Worm (Caenorhabditis elegans): Measurements from ENCODE around the gene W04B5.5.

The W04B5.5 gene

ce11 chrIII:2401126-2402123, 16.6 kb downstream of the W04B5.5 start, which contains the start of the genes cic-1 and strm-1:
TSS of gene cic-1 (minus strand) at chrIII:2401221.
TSS of gene strm-1 (plus strand) at chrIII:2402070.
- TF ChIP-seq F13C5.2 (tag; optimal IDR thresholded peaks at IDR 0.05) (no peak), flt-1 (GFP tag; IDR thresholded peaks at IDR 0.05) (no peak), B0310.2 (tag; optimal IDR thresholded peaks at IDR 0.05) (no peak), tra-4 (tag; optimal IDR thresholded peaks at IDR 0.05) (no peak), hnd-1 (tag; optimal IDR thresholded peaks at IDR 0.05) (no peak), ets-7 (tag; optimal IDR thresholded peaks at IDR 0.05) (no peak), ceh-13 (GFP tag; optimal IDR thresholded peaks at IDR 0.05) (no peak), aly-1 (tag; optimal IDR thresholded peaks at IDR 0.05) (no peak), scrt-1 (GFP tag; IDR thresholded peaks at IDR 0.05) (no peak), hmg-4 (GFP tag; optimal IDR thresholded peaks at IDR 0.05) (no peak), ama-1 (optimal IDR thresholded peaks at IDR 0.05) (no peak), tbx-37 (GFP tag; conservative IDR thresholded peaks at IDR 0.05) (no peak), tbx-11 (GFP tag; IDR thresholded peaks at IDR 0.05) (no peak), ceh-36 (tag; optimal IDR thresholded peaks at IDR 0.05) (no peak), sea-1 (GFP tag; conservative IDR thresholded peaks at IDR 0.05) (no peak), hmbx-1 (tag; optimal IDR thresholded peaks at IDR 0.05) (no peak), pes-1 (GFP tag; IDR thresholded peaks at IDR 0.05) (no peak)

- no peak for TF ChIP-seq ceh-13 (GFP tag; optimal IDR thresholded peaks at IDR 0.05)
- no peak for TF ChIP-seq hmbx-1 (tag; optimal IDR thresholded peaks at IDR 0.05)
- TF ChIP-seq tbx-11 (GFP tag; IDR thresholded peaks at IDR 0.05): no peak
- TF ChIP-seq tra-4 (tag; optimal IDR thresholded peaks at IDR 0.05): no peak
- TF ChIP-seq ama-1 (optimal IDR thresholded peaks at IDR 0.05): no peak
- TF ChIP-seq ets-7 (tag; optimal IDR thresholded peaks at IDR 0.05): no peak
- TF ChIP-seq B0310.2 (tag; optimal IDR thresholded peaks at IDR 0.05): no peak
- TF ChIP-seq scrt-1 (GFP tag; IDR thresholded peaks at IDR 0.05): no peak
- no peak for TF ChIP-seq sea-1 (GFP tag; conservative IDR thresholded peaks at IDR 0.05)
Measured at ce11 chrIII:2393666-2394154, 24.3 kb downstream of the W04B5.5 start.

- TF ChIP-seq hmbx-1 (tag; optimal IDR thresholded peaks at IDR 0.05): no peak
- no peak for TF ChIP-seq hmg-4 (GFP tag; optimal IDR thresholded peaks at IDR 0.05)
- TF ChIP-seq tra-4 (tag; optimal IDR thresholded peaks at IDR 0.05): no peak
- TF ChIP-seq flt-1 (GFP tag; IDR thresholded peaks at IDR 0.05): no peak
- TF ChIP-seq scrt-1 (GFP tag; IDR thresholded peaks at IDR 0.05): no peak
- TF ChIP-seq aly-1 (tag; optimal IDR thresholded peaks at IDR 0.05): no peak
- no peak for TF ChIP-seq pes-1 (GFP tag; IDR thresholded peaks at IDR 0.05)
- TF ChIP-seq ceh-13 (GFP tag; optimal IDR thresholded peaks at IDR 0.05): no peak
- no peak for TF ChIP-seq tbx-37 (GFP tag; conservative IDR thresholded peaks at IDR 0.05)
- TF ChIP-seq ama-1 (optimal IDR thresholded peaks at IDR 0.05): no peak
- no peak for TF ChIP-seq F13C5.2 (tag; optimal IDR thresholded peaks at IDR 0.05)
- no peak for TF ChIP-seq ets-7 (tag; optimal IDR thresholded peaks at IDR 0.05)
- no peak for TF ChIP-seq ceh-36 (tag; optimal IDR thresholded peaks at IDR 0.05)
- no peak for TF ChIP-seq hnd-1 (tag; optimal IDR thresholded peaks at IDR 0.05)
- no peak for TF ChIP-seq tbx-11 (GFP tag; IDR thresholded peaks at IDR 0.05)
- TF ChIP-seq sea-1 (GFP tag; conservative IDR thresholded peaks at IDR 0.05): no peak
- no peak for TF ChIP-seq B0310.2 (tag; optimal IDR thresholded peaks at IDR 0.05)
Measured at ce11 chrIII:2391704-2392103, 26.3 kb downstream of the W04B5.5 start.

- no peak for TF ChIP-seq sea-1 (GFP tag; conservative IDR thresholded peaks at IDR 0.05)
Measured at ce11 chrIII:2386483-2386882, 31.5 kb downstream of the W04B5.5 start, which contains the start of gene H14E04.3. TSS of gene H14E04.3 (minus strand) at chrIII:2386583.

- TF ChIP-seq pes-1 (GFP tag; IDR thresholded peaks at IDR 0.05) (no peak), ceh-13 (GFP tag; optimal IDR thresholded peaks at IDR 0.05) (no peak)
Measured at ce11 chrIII:2384364-2384763, 33.6 kb downstream of the W04B5.5 start.

- TF ChIP-seq scrt-1 (GFP tag; IDR thresholded peaks at IDR 0.05) (no peak), flt-1 (GFP tag; IDR thresholded peaks at IDR 0.05) (no peak), ceh-13 (GFP tag; optimal IDR thresholded peaks at IDR 0.05) (no peak), tbx-37 (GFP tag; conservative IDR thresholded peaks at IDR 0.05) (no peak), hmbx-1 (tag; optimal IDR thresholded peaks at IDR 0.05) (no peak), tbx-11 (GFP tag; IDR thresholded peaks at IDR 0.05) (no peak), B0310.2 (tag; optimal IDR thresholded peaks at IDR 0.05) (no peak), sea-1 (GFP tag; conservative IDR thresholded peaks at IDR 0.05) (no peak), hmg-4 (GFP tag; optimal IDR thresholded peaks at IDR 0.05) (no peak), F13C5.2 (tag; optimal IDR thresholded peaks at IDR 0.05) (no peak), aly-1 (tag; optimal IDR thresholded peaks at IDR 0.05) (no peak), tra-4 (tag; optimal IDR thresholded peaks at IDR 0.05) (no peak), ama-1 (optimal IDR thresholded peaks at IDR 0.05) (no peak), hnd-1 (tag; optimal IDR thresholded peaks at IDR 0.05) (no peak), ceh-36 (tag; optimal IDR thresholded peaks at IDR 0.05) (no peak), pes-1 (GFP tag; IDR thresholded peaks at IDR 0.05) (no peak), ets-7 (tag; optimal IDR thresholded peaks at IDR 0.05) (no peak)
Measured at ce11 chrIII:2375918-2376317, 42.1 kb downstream of the W04B5.5 start, which contains the start of gene H14E04.2. TSS of gene H14E04.2 (plus strand) at chrIII:2376193.

ce11 chrIII:2371864-2372263, 46.1 kb downstream of the W04B5.5 start, which contains the start of gene H04J21.1:
TSS of gene H04J21.1 (minus strand) at chrIII:2371964.
- no peak for TF ChIP-seq hmg-4 (GFP tag; optimal IDR thresholded peaks at IDR 0.05)
- no peak for TF ChIP-seq scrt-1 (GFP tag; IDR thresholded peaks at IDR 0.05)
- TF ChIP-seq flt-1 (GFP tag; IDR thresholded peaks at IDR 0.05): no peak
- no peak for TF ChIP-seq tbx-11 (GFP tag; IDR thresholded peaks at IDR 0.05)
- no peak for TF ChIP-seq tbx-37 (GFP tag; conservative IDR thresholded peaks at IDR 0.05)
- no peak for TF ChIP-seq ets-7 (tag; optimal IDR thresholded peaks at IDR 0.05)
- no peak for TF ChIP-seq B0310.2 (tag; optimal IDR thresholded peaks at IDR 0.05)
- no peak for TF ChIP-seq hnd-1 (tag; optimal IDR thresholded peaks at IDR 0.05)
- no peak for TF ChIP-seq ceh-13 (GFP tag; optimal IDR thresholded peaks at IDR 0.05)
- TF ChIP-seq pes-1 (GFP tag; IDR thresholded peaks at IDR 0.05): no peak
- no peak for TF ChIP-seq aly-1 (tag; optimal IDR thresholded peaks at IDR 0.05)
- TF ChIP-seq hmbx-1 (tag; optimal IDR thresholded peaks at IDR 0.05): no peak
- no peak for TF ChIP-seq F13C5.2 (tag; optimal IDR thresholded peaks at IDR 0.05)
- TF ChIP-seq tra-4 (tag; optimal IDR thresholded peaks at IDR 0.05): no peak
- TF ChIP-seq ama-1 (optimal IDR thresholded peaks at IDR 0.05): no peak
